Worm (Caenorhabditis elegans) whole organism, young adult: Measurements from ENCODE around the gene dep-1.

Experiments
- F33H1.4 ChIP-seq: fragments of 200-800 bp; sonication (Bioruptor generic); IDR thresholded peaks from 2 replicates; pipeline ENCODE4 v1.3.6; 2022; ENCODE audit warnings: missing genetic modification reagents, missing genetic modification characterization, missing compliant biosample characterization
- ZK185.1 ChIP-seq: sonication (generic microtip); optimal IDR thresholded peaks from 2 replicates; lab custom pipeline; 2016; ENCODE audit warnings: mild to moderate bottlenecking, missing genetic modification characterization, missing compliant biosample characterization; ENCODE audit not compliant: poor library complexity, severe bottlenecking
- ets-4 ChIP-seq: fragments of 200-800 bp; sonication (Bioruptor generic); optimal IDR thresholded peaks from 2 replicates; lab custom pipeline; 2018; ENCODE audit warnings: mild to moderate bottlenecking, missing genetic modification characterization, missing compliant biosample characterization
- hlh-26 ChIP-seq: fragments of 200-800 bp; sonication (Bioruptor generic); conservative IDR thresholded peaks from 2 replicates; pipeline ENCODE4 v1.3.6; 2022; ENCODE audit warnings: missing genetic modification reagents, missing genetic modification characterization, missing compliant biosample characterization
- repo-1 ChIP-seq: sonication (generic microtip); optimal IDR thresholded peaks from 2 replicates; lab custom pipeline; 2017; ENCODE audit warnings: mild to moderate bottlenecking, missing genetic modification characterization, missing compliant biosample characterization
- sptf-2 ChIP-seq: fragments of 200-800 bp; sonication (Bioruptor generic); optimal IDR thresholded peaks from 2 replicates; lab custom pipeline; 2018; ENCODE audit warnings: mild to moderate bottlenecking, missing genetic modification characterization, missing compliant biosample characterization
- unc-62 ChIP-seq: fragments of 150-350 bp; optimal IDR thresholded peaks from 2 replicates; lab custom pipeline; 2014; ENCODE audit warnings: missing biosample characterization, missing genetic modification reagents, missing genetic modification characterization
- ztf-6 ChIP-seq: fragments of 200-800 bp; sonication (Bioruptor generic); IDR thresholded peaks from 2 replicates; pipeline ENCODE4 v1.3.6; 2022; ENCODE audit warnings: missing genetic modification reagents, missing genetic modification characterization, missing compliant biosample characterization

- no peak for TF ChIP-seq repo-1 (tag; lab: Kevin White, UChicago)
- no peak for TF ChIP-seq hlh-26 (GFP tag; lab: Robert Waterston, UW)
- TF ChIP-seq unc-62 (GFP tag; lab: Kevin White, UChicago) = no peak
- no peak for TF ChIP-seq F33H1.4 (GFP tag; lab: Robert Waterston, UW)
- no peak for TF ChIP-seq sptf-2 (GFP tag; lab: Kevin White, UChicago)
- TF ChIP-seq ets-4 (GFP tag; lab: Kevin White, UChicago) = no peak
- no peak for TF ChIP-seq ztf-6
- no peak for TF ChIP-seq ZK185.1
These were observed 6.8 kb upstream of the dep-1 start for ce11 chrII:9026348-9026747.
